Fruit fly (Drosophila melanogaster) whole organism, pupa: Measurements from ENCODE around the gene bon.

Source experiments
- CG10348 ChIP-seq: fragments of 200-800 bp; sonication (Bioruptor generic); IDR thresholded peaks from 2 replicates; pipeline ENCODE4 v1.3.6; 2022; ENCODE audit warnings: missing biosample characterization, missing genetic modification characterization
- CG12605 ChIP-seq: fragments of 200-800 bp; sonication (Bioruptor generic); IDR thresholded peaks from 2 replicates; pipeline ENCODE4 v1.3.6; 2022; ENCODE audit warnings: missing biosample characterization, missing genetic modification characterization
- CG13204 ChIP-seq: fragments of 200-800 bp; sonication (Bioruptor generic); optimal IDR thresholded peaks from 2 replicates; lab custom pipeline; 2018; ENCODE audit warnings: missing biosample characterization, mild to moderate bottlenecking, missing genetic modification characterization, moderate library complexity
- CG14655 ChIP-seq: fragments of 200-800 bp; sonication (Bioruptor generic); optimal IDR thresholded peaks from 3 replicates; lab custom pipeline; 2017; ENCODE audit warnings: mild to moderate bottlenecking, missing biosample characterization, missing genetic modification reagents, missing genetic modification characterization
- CG15710 ChIP-seq: fragments of 200-800 bp; sonication (Bioruptor generic); optimal IDR thresholded peaks from 2 replicates; lab custom pipeline; 2018; ENCODE audit warnings: missing biosample characterization, mild to moderate bottlenecking, missing genetic modification characterization, moderate library complexity
- CG17806 ChIP-seq: fragments of 200-800 bp; sonication (Bioruptor generic); optimal IDR thresholded peaks from 2 replicates; lab custom pipeline; 2018; ENCODE audit warnings: missing biosample characterization, mild to moderate bottlenecking, missing genetic modification characterization, moderate library complexity
- CG32121 ChIP-seq: fragments of 200-800 bp; sonication (Bioruptor generic); IDR thresholded peaks from 2 replicates; pipeline ENCODE4 v1.3.6; 2022; ENCODE audit warnings: missing biosample characterization, missing genetic modification characterization
- CG34367 ChIP-seq: fragments of 200-800 bp; sonication (Bioruptor generic); optimal IDR thresholded peaks from 2 replicates; lab custom pipeline; 2018; ENCODE audit warnings: missing biosample characterization, mild to moderate bottlenecking, missing genetic modification characterization
- CG4496 ChIP-seq: fragments of 200-800 bp; sonication (Bioruptor generic); IDR thresholded peaks from 3 replicates; pipeline ENCODE4 v1.3.6; 2022; ENCODE audit warnings: missing biosample characterization, missing genetic modification characterization
- CG8159 ChIP-seq: fragments of 200-800 bp; sonication (Bioruptor generic); optimal IDR thresholded peaks from 3 replicates; lab custom pipeline; 2018; ENCODE audit warnings: missing biosample characterization, mild to moderate bottlenecking, missing genetic modification characterization, moderate library complexity
- CG8301 ChIP-seq: fragments of 200-800 bp; sonication (Bioruptor generic); optimal IDR thresholded peaks from 2 replicates; lab custom pipeline; 2018; ENCODE audit warnings: missing biosample characterization, mild to moderate bottlenecking, missing genetic modification characterization
- CG9948 ChIP-seq: fragments of 200-800 bp; sonication (Bioruptor generic); optimal IDR thresholded peaks from 2 replicates; lab custom pipeline; 2018; ENCODE audit warnings: missing biosample characterization, mild to moderate bottlenecking, missing genetic modification characterization, moderate library complexity
- D1 ChIP-seq: fragments of 200-800 bp; sonication (Bioruptor generic); optimal IDR thresholded peaks from 2 replicates; lab custom pipeline; 2018; ENCODE audit warnings: missing biosample characterization, mild to moderate bottlenecking, missing genetic modification characterization, moderate library complexity
- EcR ChIP-seq: fragments of 200-800 bp; sonication (Bioruptor generic); optimal IDR thresholded peaks from 3 replicates; lab custom pipeline; 2019; ENCODE audit warnings: missing biosample characterization, missing genetic modification characterization, mild to moderate bottlenecking, moderate library complexity, missing genetic modification reagents
- Ets98B ChIP-seq: fragments of 200-800 bp; sonication (Bioruptor generic); IDR thresholded peaks from 2 replicates; pipeline ENCODE4 v1.3.6; 2022; ENCODE audit warnings: missing biosample characterization, missing genetic modification characterization
- Pif1A ChIP-seq: fragments of 200-800 bp; sonication (Bioruptor generic); optimal IDR thresholded peaks from 3 replicates; lab custom pipeline; 2016; ENCODE audit warnings: missing biosample characterization, missing genetic modification characterization
- Pif1B ChIP-seq: fragments of 200-800 bp; sonication (Bioruptor generic); optimal IDR thresholded peaks from 3 replicates; lab custom pipeline; 2016; ENCODE audit warnings: missing biosample characterization, missing genetic modification characterization
- Snoo ChIP-seq: fragments of 200-800 bp; sonication (Bioruptor generic); optimal IDR thresholded peaks from 3 replicates; lab custom pipeline; 2017; ENCODE audit warnings: missing biosample characterization, mild to moderate bottlenecking, missing genetic modification characterization, inconsistent platforms
- fd96Ca ChIP-seq: fragments of 200-800 bp; sonication (Bioruptor generic); IDR thresholded peaks from 3 replicates; pipeline ENCODE4 v1.3.6; 2022; ENCODE audit warnings: missing biosample characterization, missing genetic modification characterization
- gl ChIP-seq: fragments of 200-800 bp; sonication (Bioruptor generic); optimal IDR thresholded peaks from 2 replicates; lab custom pipeline; 2018; ENCODE audit warnings: missing biosample characterization, mild to moderate bottlenecking, missing genetic modification characterization
- rn ChIP-seq: fragments of 200-800 bp; sonication (Bioruptor generic); IDR thresholded peaks from 2 replicates; pipeline ENCODE4 v1.3.6; 2022; ENCODE audit warnings: missing biosample characterization, missing genetic modification characterization

bon gene

DNA sequence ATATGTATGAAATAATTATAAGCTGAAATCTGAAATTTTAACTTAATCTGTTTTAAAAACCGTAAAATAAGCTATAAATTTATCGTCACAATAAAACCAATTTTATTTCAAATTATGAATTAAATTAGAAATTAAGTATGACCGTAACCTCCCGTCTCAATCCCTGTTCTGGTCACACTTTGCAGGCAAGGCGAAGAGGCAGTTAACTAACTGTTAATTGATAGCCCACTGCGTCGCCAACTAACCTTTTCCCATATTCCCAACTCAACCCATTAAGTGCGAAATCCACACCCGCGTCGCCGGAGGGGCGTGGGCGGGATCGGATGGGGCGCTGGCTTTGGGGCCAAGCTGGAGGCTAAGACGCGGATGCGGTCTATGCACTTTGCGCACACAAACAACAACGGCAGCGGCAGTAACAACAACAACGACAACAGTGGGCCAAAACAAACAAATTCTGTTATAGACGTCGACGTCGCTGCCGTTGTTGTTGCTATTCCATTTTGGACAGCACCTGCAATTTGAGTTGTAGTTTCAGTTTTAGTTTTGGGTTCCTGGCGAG, 32.2 kb upstream of the bon start, which contains the start of gene CG5191:
CG5191 (plus strand) TSS at position 198 of the 559 bp plus-strand sequence.
- TF ChIP-seq D1 (tag; lab: Kevin White, UChicago) (no peak), CG14655 (GFP tag; lab: Kevin White, UChicago) (peak; percentile 11), EcR (GFP tag; lab: Kevin White, UChicago) (peak; percentile 33), Ets98B (peak; percentile 32; the same call in 1 of the 2 replicates)

dm6 chr3R:20563830-20564421, 29.0 kb upstream of the bon start, which contains the start of gene CG10877:
Gene CG10877, minus strand, starts transcription at chr3R:20564067.
- TF ChIP-seq CG4496 (GFP tag; lab: Robert Waterston, UW) (0 out of 3 replicates have a peak, but pooled peaks have one; percentile 19), CG10348 (GFP tag; lab: Robert Waterston, UW) (no peak), Ets98B (no peak), CG8159 (tag; lab: Kevin White, UChicago) (peak; percentile 9), CG34367 (tag; lab: Kevin White, UChicago) (no peak), CG12605 (0 out of 2 replicates have a peak, but pooled peaks have one; percentile 26), rn (GFP tag; lab: Robert Waterston, UW) (no peak), Snoo (tag; lab: Kevin White, UChicago) (no peak), Pif1B (GFP tag; lab: Kevin White, UChicago) (no peak), CG15710 (tag; lab: Kevin White, UChicago) (peak; percentile 19), CG13204 (peak; percentile 2), Pif1A (peak; percentile 33), gl (tag; lab: Kevin White, UChicago) (no peak), D1 (tag; lab: Kevin White, UChicago) (no peak), CG9948 (tag; lab: Kevin White, UChicago) (no peak), CG14655 (GFP tag; lab: Kevin White, UChicago) (no peak), CG32121 (no peak), fd96Ca (GFP tag; lab: Robert Waterston, UW) (no peak), CG17806 (tag; lab: Kevin White, UChicago) (no peak), CG8301 (no peak), EcR (GFP tag; lab: Kevin White, UChicago) (peak; percentile 85)

DNA sequence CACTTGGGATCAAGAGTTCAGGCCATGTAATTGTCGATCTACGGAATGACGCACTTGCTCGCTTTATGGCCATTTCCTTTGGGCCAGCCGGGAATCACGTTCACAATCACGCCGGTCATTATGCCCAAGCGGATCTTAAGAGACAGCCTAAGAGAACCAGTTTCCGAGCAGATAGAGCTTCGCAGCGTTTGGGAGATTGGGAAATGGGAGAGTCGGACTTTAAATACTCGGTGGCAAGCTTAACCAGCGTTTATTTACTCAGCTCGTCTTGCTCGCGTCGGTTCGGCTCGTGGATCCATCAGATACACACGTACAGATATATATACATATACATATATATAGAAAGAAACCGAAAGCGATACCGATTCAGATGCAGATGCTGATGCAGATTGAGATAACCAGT, 27.4 kb upstream of the bon start:
- no peak for TF ChIP-seq CG15710 (tag; lab: Kevin White, UChicago)
- no peak for TF ChIP-seq CG13204
- no peak for TF ChIP-seq gl (tag; lab: Kevin White, UChicago)
- TF ChIP-seq CG10348 (GFP tag; lab: Robert Waterston, UW): no peak
- TF ChIP-seq Ets98B: peak; percentile 54; the same call in 1 of the 2 replicates
- 0 out of 2 replicates have a peak, but pooled peaks have one; percentile 23 for TF ChIP-seq CG32121
- no peak for TF ChIP-seq CG12605
- TF ChIP-seq CG8301: no peak
- TF ChIP-seq fd96Ca (GFP tag; lab: Robert Waterston, UW): no peak; the same call in 2 of the 3 replicates
- peak; percentile 18 for TF ChIP-seq Snoo (tag; lab: Kevin White, UChicago)
- peak; percentile 16 for TF ChIP-seq CG14655 (GFP tag; lab: Kevin White, UChicago)
- no peak for TF ChIP-seq rn (GFP tag; lab: Robert Waterston, UW)
- TF ChIP-seq CG9948 (tag; lab: Kevin White, UChicago): no peak
- no peak for TF ChIP-seq CG34367 (tag; lab: Kevin White, UChicago)
- TF ChIP-seq D1 (tag; lab: Kevin White, UChicago): no peak
- peak; percentile 68 for TF ChIP-seq Pif1B (GFP tag; lab: Kevin White, UChicago)
- TF ChIP-seq CG17806 (tag; lab: Kevin White, UChicago): no peak
- TF ChIP-seq CG8159 (tag; lab: Kevin White, UChicago): no peak
- TF ChIP-seq CG4496 (GFP tag; lab: Robert Waterston, UW): 0 out of 3 replicates have a peak, but pooled peaks have one; percentile 30
- peak; percentile 54 for TF ChIP-seq EcR (GFP tag; lab: Kevin White, UChicago)
- peak; percentile 21 for TF ChIP-seq Pif1A

dm6 chr3R:20567507-20568222, 25.3 kb upstream of the bon start:
- TF ChIP-seq CG12605 (no peak), Pif1B (GFP tag; lab: Kevin White, UChicago) (no peak), CG4496 (GFP tag; lab: Robert Waterston, UW) (0 out of 3 replicates have a peak, but pooled peaks have one; percentile 7), EcR (GFP tag; lab: Kevin White, UChicago) (peak; percentile 39), CG10348 (GFP tag; lab: Robert Waterston, UW) (no peak), CG14655 (GFP tag; lab: Kevin White, UChicago) (no peak)

DNA sequence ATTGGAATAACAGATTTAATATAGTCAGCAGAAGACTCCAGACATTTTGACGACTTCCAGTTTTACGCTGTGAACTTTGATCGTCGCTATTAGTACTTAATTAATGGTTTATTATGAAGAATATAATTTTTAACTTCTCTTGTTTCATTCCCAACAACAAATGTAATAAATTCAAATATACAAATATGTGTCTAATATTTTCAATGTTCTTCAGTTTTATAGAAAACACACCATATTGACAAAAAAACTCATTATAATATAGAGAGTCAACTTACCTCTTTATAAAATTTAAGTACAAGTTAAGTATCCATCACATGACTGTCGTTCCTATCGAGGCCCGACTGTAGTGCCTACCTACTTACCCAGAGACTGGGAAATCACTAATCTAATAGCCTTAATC, 19.6 kb upstream of the bon start:
- TF ChIP-seq rn (GFP tag; lab: Robert Waterston, UW): no peak
- TF ChIP-seq gl (tag; lab: Kevin White, UChicago): no peak
- TF ChIP-seq Ets98B: no peak
- no peak for TF ChIP-seq fd96Ca (GFP tag; lab: Robert Waterston, UW)
- TF ChIP-seq Snoo (tag; lab: Kevin White, UChicago): no peak
- TF ChIP-seq CG13204: no peak
- TF ChIP-seq CG8159 (tag; lab: Kevin White, UChicago): no peak
- no peak for TF ChIP-seq CG14655 (GFP tag; lab: Kevin White, UChicago)
- TF ChIP-seq CG10348 (GFP tag; lab: Robert Waterston, UW): no peak
- TF ChIP-seq CG12605: no peak
- TF ChIP-seq CG15710 (tag; lab: Kevin White, UChicago): no peak
- no peak for TF ChIP-seq D1 (tag; lab: Kevin White, UChicago)
- TF ChIP-seq, all 21 proteins: peak for 0
